Fruit fly (Drosophila melanogaster) whole organism: ENCODE measurements around the gene Atac2.
A peak's percentile ranks its signal among the peaks of the same experiment; 100 is the strongest.

ENCODE experiments used
- CG8478 ChIP-seq: fragments of >200 bp; optimal IDR thresholded peaks from 2 replicates; lab custom pipeline; 2018; ENCODE audit warnings: inconsistent platforms
- Dll ChIP-seq: fragments of >200 bp; optimal IDR thresholded peaks from 2 replicates; lab custom pipeline; 2017
- EcR ChIP-seq, 2 experiments: fragments of >200 bp; optimal IDR thresholded peaks; 2 replicates each; lab custom pipeline; 2017; ENCODE audit warnings: missing biosample characterization in 2 of 2, missing genetic modification characterization in 2 of 2, missing genetic modification reagents in 2 of 2
- pan ChIP-seq: fragments of >200 bp; optimal IDR thresholded peaks from 2 replicates; lab custom pipeline; 2017
- psq ChIP-seq: fragments of >200 bp; optimal IDR thresholded peaks from 2 replicates; lab custom pipeline; 2017
- usp ChIP-seq: fragments of >200 bp; optimal IDR thresholded peaks from 2 replicates; lab custom pipeline; 2017; ENCODE audit warnings: missing biosample characterization, missing genetic modification characterization, mixed read lengths

Atac2 gene

DNA sequence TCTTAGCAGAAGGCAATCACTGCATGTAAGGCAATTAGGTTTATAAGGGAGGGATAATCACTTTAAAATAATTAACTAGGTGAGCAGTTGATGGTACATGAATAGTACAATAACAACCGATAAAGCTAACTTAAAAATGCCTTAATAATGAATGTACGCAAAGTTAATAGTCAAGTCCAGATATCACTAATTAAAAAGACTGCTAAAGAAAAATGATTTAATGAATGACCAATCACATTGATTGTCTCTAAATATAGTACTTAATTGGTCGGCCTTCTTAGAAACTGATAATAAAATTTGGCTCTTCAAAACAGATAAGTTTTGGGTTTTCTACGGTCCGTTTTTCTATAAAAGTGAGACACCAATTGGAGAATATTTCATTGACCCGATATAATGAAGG, 6.5 kb downstream of the Atac2 start, which contains the start of gene CG31789:
Gene CG31789 (plus strand): TSS at position 380 of the 400 bp plus-strand sequence.
- no peak for TF ChIP-seq Dll (lab: Kevin White, UChicago)
- TF ChIP-seq EcR (GFP tag; optimal IDR thresholded peaks at IDR 0.05; lab: Kevin White, UChicago): no peak
- no peak for TF ChIP-seq CG8478 (lab: Kevin White, UChicago)
- no peak for TF ChIP-seq psq
- TF ChIP-seq pan (lab: Kevin White, UChicago): no peak
- TF ChIP-seq usp (GFP tag; lab: Kevin White, UChicago): no peak

- no peak for TF ChIP-seq CG8478 (lab: Kevin White, UChicago)
- no peak for TF ChIP-seq usp (GFP tag; lab: Kevin White, UChicago)
- TF ChIP-seq EcR (GFP tag; optimal IDR thresholded peaks at IDR 0.05; lab: Kevin White, UChicago): no peak
- no peak for TF ChIP-seq psq
- TF ChIP-seq Dll (lab: Kevin White, UChicago): no peak
- TF ChIP-seq pan (lab: Kevin White, UChicago): no peak
Measured at dm6 chr2L:18604986-18605385, 7.1 kb downstream of the Atac2 start, which contains the start of gene CG10413. CG10413 (minus strand) TSS chr2L:18605249.

DNA sequence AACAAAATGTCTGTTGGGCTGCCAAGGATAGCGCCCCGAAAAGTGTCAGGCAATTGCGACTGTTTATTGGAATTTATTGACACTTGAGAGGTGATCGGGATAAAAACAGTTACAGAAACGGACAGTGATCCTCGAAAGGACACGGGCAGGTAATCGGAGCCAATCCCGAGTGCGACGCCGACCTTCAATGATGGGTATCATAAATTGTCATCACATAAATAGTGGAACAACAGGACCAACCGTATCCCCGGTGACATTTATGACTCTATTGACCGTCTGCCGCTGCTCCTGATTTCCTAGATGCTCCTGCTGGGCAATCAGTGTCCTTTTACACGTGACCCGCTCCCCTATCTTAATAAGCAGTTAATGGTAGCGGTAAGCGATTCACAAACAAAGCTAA, 12.9 kb downstream of the Atac2 start:
- no peak for TF ChIP-seq usp (GFP tag; lab: Kevin White, UChicago)
- TF ChIP-seq EcR (GFP tag; optimal IDR thresholded peaks at IDR 0.05; lab: Kevin White, UChicago): no peak
- TF ChIP-seq psq: no peak
- no peak for TF ChIP-seq Dll (lab: Kevin White, UChicago)
- TF ChIP-seq pan (lab: Kevin White, UChicago): no peak
- no peak for TF ChIP-seq CG8478 (lab: Kevin White, UChicago)

- no peak for TF ChIP-seq CG8478 (lab: Kevin White, UChicago)
Measured at dm6 chr2L:18598150-18598723, 13.8 kb downstream of the Atac2 start.

dm6 chr2L:18596871-18597338, 15.1 kb downstream of the Atac2 start, which contains the start of gene amos:
amos (minus strand) TSS chr2L:18596921.
- no peak for TF ChIP-seq Dll (lab: Kevin White, UChicago)
- TF ChIP-seq CG8478 (lab: Kevin White, UChicago): no peak
- TF ChIP-seq psq: no peak
- TF ChIP-seq usp (GFP tag; lab: Kevin White, UChicago): no peak
- TF ChIP-seq EcR (GFP tag; optimal IDR thresholded peaks at IDR 0.05; lab: Kevin White, UChicago): no peak
- TF ChIP-seq pan (lab: Kevin White, UChicago): no peak

dm6 chr2L:18590942-18591257, 21.1 kb downstream of the Atac2 start:
- TF ChIP-seq psq (no peak), EcR (GFP tag; optimal IDR thresholded peaks at IDR 0.05; lab: Kevin White, UChicago) (no peak), Dll (lab: Kevin White, UChicago) (no peak), pan (lab: Kevin White, UChicago) (no peak), usp (GFP tag; lab: Kevin White, UChicago) (no peak), CG8478 (lab: Kevin White, UChicago) (no peak)

dm6 chr2L:18590100-18590941, 21.7 kb downstream of the Atac2 start, which contains the start of the genes Pde11 and CG15160:
Pde11 (minus strand) TSS chr2L:18590342.
CG15160 (plus strand) TSS chr2L:18590891.
- TF ChIP-seq psq: no peak
- no peak for TF ChIP-seq EcR (GFP tag; optimal IDR thresholded peaks at IDR 0.05; lab: Kevin White, UChicago)
- TF ChIP-seq Dll (lab: Kevin White, UChicago): no peak
- TF ChIP-seq pan (lab: Kevin White, UChicago): no peak
- TF ChIP-seq usp (GFP tag; lab: Kevin White, UChicago): no peak
- TF ChIP-seq CG8478 (lab: Kevin White, UChicago): no peak

DNA sequence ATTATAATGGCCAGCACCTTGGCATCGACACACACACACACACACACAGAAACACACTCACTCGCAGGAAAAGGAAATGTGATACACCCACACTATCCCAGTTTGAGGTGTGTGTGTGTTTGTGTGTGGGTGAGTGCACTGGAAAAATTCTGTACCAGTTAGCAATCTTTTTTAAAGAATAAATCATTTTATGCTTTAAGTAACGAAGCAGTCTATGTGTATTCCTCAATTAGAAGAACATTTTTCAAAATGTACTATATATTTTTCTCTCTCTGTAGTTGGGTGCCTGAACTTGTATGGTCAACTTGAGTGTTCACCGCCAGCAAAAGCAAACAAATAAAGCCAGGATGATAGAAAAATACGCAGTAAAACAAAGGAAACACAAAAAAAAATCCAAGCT, 27.4 kb downstream of the Atac2 start:
- no peak for TF ChIP-seq pan (lab: Kevin White, UChicago)
- TF ChIP-seq EcR (GFP tag; optimal IDR thresholded peaks at IDR 0.05; lab: Kevin White, UChicago): no peak

dm6 chr2L:18576250-18576649, 35.8 kb downstream of the Atac2 start:
- TF ChIP-seq pan (lab: Kevin White, UChicago) (no peak), EcR (GFP tag; optimal IDR thresholded peaks at IDR 0.05; lab: Kevin White, UChicago) (no peak), psq (no peak), CG8478 (lab: Kevin White, UChicago) (no peak), Dll (lab: Kevin White, UChicago) (no peak), usp (GFP tag; lab: Kevin White, UChicago) (no peak)

DNA sequence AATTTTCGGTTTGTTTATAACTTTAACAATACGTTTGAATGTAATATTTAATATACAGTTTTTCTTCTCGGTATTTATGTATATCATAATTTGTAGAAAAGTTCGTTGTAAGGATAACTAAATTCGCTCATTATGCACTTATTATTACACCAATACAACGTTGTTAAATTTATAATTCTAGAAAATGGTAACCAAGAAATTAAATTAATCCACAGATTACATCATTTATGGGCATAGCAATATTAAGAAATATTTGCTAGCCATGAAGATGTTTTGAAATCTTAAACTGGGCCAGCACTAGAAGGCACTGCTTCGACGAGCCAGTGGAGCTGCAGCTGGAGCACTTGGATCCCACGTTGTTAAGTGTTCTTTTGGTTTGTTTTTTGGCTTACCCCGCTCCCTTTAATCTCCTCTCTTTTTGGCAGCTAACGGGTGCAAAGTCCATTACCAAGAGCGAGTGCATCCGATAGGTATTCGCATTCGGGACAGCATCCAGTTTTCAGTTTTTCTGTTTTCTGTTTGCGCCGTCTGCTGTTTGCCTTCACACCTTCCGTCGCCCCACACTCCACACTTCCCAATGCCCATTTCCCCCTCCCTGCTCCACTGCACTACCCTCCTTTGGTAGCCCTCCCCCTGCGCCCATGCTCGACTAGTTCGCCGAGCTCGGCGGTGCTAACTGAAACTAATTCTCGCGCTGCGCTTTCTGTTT, 39.5 kb downstream of the Atac2 start:
- peak in 1 of 2 experiments; percentile 39 for TF ChIP-seq EcR (GFP tag; optimal IDR thresholded peaks at IDR 0.05; lab: Kevin White, UChicago)
- TF ChIP-seq psq: no peak
- TF ChIP-seq pan (lab: Kevin White, UChicago): peak; percentile 17
- no peak for TF ChIP-seq Dll (lab: Kevin White, UChicago)
- no peak for TF ChIP-seq CG8478 (lab: Kevin White, UChicago)
- TF ChIP-seq usp (GFP tag; lab: Kevin White, UChicago): no peak

dm6 chr2L:18571724-18572427, 40.2 kb downstream of the Atac2 start:
- no peak for TF ChIP-seq usp (GFP tag; lab: Kevin White, UChicago)
